Worm (Caenorhabditis elegans) whole organism, early embryonic: ENCODE measurements around the gene tag-293.

Experiments used
- B0310.2 ChIP-seq: sonication (generic microtip); optimal IDR thresholded peaks from 2 replicates; lab custom pipeline; 2016; ENCODE audit warnings: mild to moderate bottlenecking, missing genetic modification characterization, missing compliant biosample characterization
- ama-1 ChIP-seq: fragments of 150-350 bp; optimal IDR thresholded peaks from 2 replicates; lab custom pipeline; 2014
- flt-1 ChIP-seq: fragments of 200-800 bp; sonication (Bioruptor generic); IDR thresholded peaks from 2 replicates; pipeline ENCODE4 v1.3.6; 2022; ENCODE audit warnings: missing genetic modification characterization, missing compliant biosample characterization
- hmg-4 ChIP-seq: fragments of 200-800 bp; sonication (Bioruptor generic); optimal IDR thresholded peaks from 2 replicates; lab custom pipeline; 2018; ENCODE audit warnings: mild to moderate bottlenecking, missing genetic modification characterization, missing compliant biosample characterization
- pes-1 ChIP-seq: fragments of 200-800 bp; sonication (Bioruptor generic); IDR thresholded peaks from 2 replicates; pipeline ENCODE4 v1.3.6; 2022; ENCODE audit warnings: missing genetic modification reagents, missing genetic modification characterization, missing compliant biosample characterization
- tra-4 ChIP-seq: sonication (generic microtip); optimal IDR thresholded peaks from 2 replicates; lab custom pipeline; 2017; ENCODE audit warnings: missing genetic modification characterization, missing compliant biosample characterization

- no peak for TF ChIP-seq pes-1 (GFP tag; lab: Robert Waterston, UW)
- TF ChIP-seq hmg-4 (GFP tag; lab: Kevin White, UChicago) = no peak
- TF ChIP-seq B0310.2 = no peak
- no peak for TF ChIP-seq ama-1 (lab: Kevin White, UChicago)
- no peak for TF ChIP-seq tra-4 (tag; lab: Kevin White, UChicago)
- TF ChIP-seq flt-1 (GFP tag; lab: Robert Waterston, UW) = no peak
These were observed 9.6 kb upstream of the tag-293 start, which contains the start of gene exc-13 for ce11 chrV:7364951-7365350.
